Worm (Caenorhabditis elegans) whole organism, L4/young adult: ENCODE results near the gene spp-9.

Experiments used
- W03F9.2 ChIP-seq: fragments of 150-350 bp; optimal IDR thresholded peaks from 2 replicates; lab custom pipeline; 2014; ENCODE audit warnings: missing biosample characterization, missing genetic modification characterization
- dao-5 ChIP-seq: sonication (generic microtip); optimal IDR thresholded peaks from 2 replicates; lab custom pipeline; 2016; ENCODE audit warnings: missing genotype, missing genetic modification characterization, moderate library complexity, missing compliant biosample characterization
- him-1 ChIP-seq: sonication (generic microtip); optimal IDR thresholded peaks from 2 replicates; lab custom pipeline; 2016; ENCODE audit warnings: missing genotype, missing genetic modification reagents, missing genetic modification characterization, missing compliant biosample characterization

ce11 chrX:11518415-11518814 lies 30.8 kb downstream of the spp-9 start:
- no peak for TF ChIP-seq W03F9.2
- TF ChIP-seq dao-5 = no peak
- TF ChIP-seq him-1 (tag; lab: Kevin White, UChicago) = no peak
